Comparison of ENCODE assay signal across 1 fruit fly cellular context in the genomic region with DNA sequence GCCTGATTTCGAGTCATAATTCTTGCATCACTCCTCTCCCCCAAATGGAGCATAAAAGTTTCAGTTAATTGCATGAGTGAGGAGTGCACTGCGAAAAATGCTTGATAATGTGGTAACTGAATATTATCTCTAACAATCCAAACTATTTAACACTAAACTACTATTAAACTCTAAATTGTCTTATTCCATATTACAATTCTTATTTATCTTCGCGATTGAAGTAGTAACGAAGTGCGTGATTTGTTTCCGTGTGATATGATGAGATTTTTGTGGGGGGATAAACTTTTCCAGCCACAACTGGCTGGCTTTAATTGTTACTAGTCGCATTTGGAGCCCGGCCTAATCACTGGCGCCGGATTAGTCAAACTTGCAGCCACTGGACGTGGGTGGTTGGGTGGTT.
A peak's percentile ranks its signal among the peaks of the same experiment; 100 is the strongest.
TF ChIP-seq lines count a peak whose summit lies in the region.

No protein-coding gene starts in this region.

TF ChIP-seq in whole organism, prepupa, 60 proteins besides CTCF, POLR2A, EP300 and RAD21 (continued from another document):
- TF ChIP-seq eg (GFP tag; IDR thresholded peaks at IDR 0.05; lab: Robert Waterston, UW) (peak; percentile 81), Lpt (GFP tag; optimal IDR thresholded peaks at IDR 0.05; lab: Kevin White, UChicago) (peak; percentile 23), CG6854 (GFP tag; optimal IDR thresholded peaks at IDR 0.05; lab: Kevin White, UChicago) (no peak), Met (GFP tag; optimal IDR thresholded peaks at IDR 0.05; lab: Kevin White, UChicago) (no peak), CG1621 (tag; optimal IDR thresholded peaks at IDR 0.05; lab: Kevin White, UChicago) (no peak), CG8632 (GFP tag; optimal IDR thresholded peaks at IDR 0.05; lab: Kevin White, UChicago) (no peak), CG15336 (GFP tag; IDR thresholded peaks at IDR 0.05; lab: Robert Waterston, UW) (peak; percentile 69), Ets21C (GFP tag; optimal IDR thresholded peaks at IDR 0.05; lab: Kevin White, UChicago) (no peak), Hr4 (GFP tag; optimal IDR thresholded peaks at IDR 0.05; lab: Kevin White, UChicago) (peak; percentile 73), Eip78C (GFP tag; lab: Kevin White, UChicago) (peak; percentile 80), esn (GFP tag; optimal IDR thresholded peaks at IDR 0.05; lab: Kevin White, UChicago) (no peak), Hr39 (GFP tag; optimal IDR thresholded peaks at IDR 0.05; lab: Kevin White, UChicago) (no peak), svp (GFP tag; lab: Kevin White, UChicago) (no peak), Sox14 (GFP tag; optimal IDR thresholded peaks at IDR 0.05; lab: Kevin White, UChicago) (peak; percentile 6), CG8319 (GFP tag; optimal IDR thresholded peaks at IDR 0.05; lab: Kevin White, UChicago) (no peak), CG7368 (GFP tag; optimal IDR thresholded peaks at IDR 0.05; lab: Kevin White, UChicago) (no peak), Eip93F (GFP tag; optimal IDR thresholded peaks at IDR 0.05; lab: Kevin White, UChicago) (no peak), fkh (GFP tag; optimal IDR thresholded peaks at IDR 0.05; lab: Kevin White, UChicago) (no peak), CG10669 (GFP tag; optimal IDR thresholded peaks at IDR 0.05; lab: Kevin White, UChicago) (peak; percentile 22), achi (GFP tag; optimal IDR thresholded peaks at IDR 0.05; lab: Kevin White, UChicago) (peak; percentile 43), acj6 (GFP tag; optimal IDR thresholded peaks at IDR 0.05; lab: Kevin White, UChicago) (peak; percentile 29), dsx (GFP tag; optimal IDR thresholded peaks at IDR 0.05; lab: Kevin White, UChicago; ENCODE audit: poor library complexity, severe bottlenecking) (no peak), ss (GFP tag; optimal IDR thresholded peaks at IDR 0.05; lab: Kevin White, UChicago) (peak; percentile 15 to 50), CG11762 (GFP tag; optimal IDR thresholded peaks at IDR 0.05; lab: Kevin White, UChicago; ENCODE audit: insufficient read depth) (no peak), CG3919 (GFP tag; optimal IDR thresholded peaks at IDR 0.05; lab: Kevin White, UChicago) (peak; percentile 30), Sox15 (GFP tag; optimal IDR thresholded peaks at IDR 0.05; lab: Kevin White, UChicago) (no peak), salr (GFP tag; optimal IDR thresholded peaks at IDR 0.05; lab: Kevin White, UChicago) (peak in 1 of 2 experiments; percentile 10), dac (GFP tag; optimal IDR thresholded peaks at IDR 0.05; lab: Kevin White, UChicago) (peak; percentile 34)
